Worm (Caenorhabditis elegans) whole organism, mixed stage, embryonic: ENCODE data around the gene scl-13.

ENCODE experiments used
- ceh-39 ChIP-seq: fragments of 150-350 bp; optimal IDR thresholded peaks from 2 replicates; lab custom pipeline; 2014; ENCODE audit warnings: missing biosample characterization, missing genetic modification characterization
- elt-1 ChIP-seq: sonication (generic microtip); optimal IDR thresholded peaks from 2 replicates; lab custom pipeline; 2017; ENCODE audit warnings: missing genetic modification characterization, mild to moderate bottlenecking, missing compliant biosample characterization, antibody characterized with exemption, moderate library complexity, borderline replicate concordance; ENCODE audit not compliant: insufficient read depth
- elt-3 ChIP-seq: fragments of 150-350 bp; optimal IDR thresholded peaks from 2 replicates; lab custom pipeline; 2014; ENCODE audit warnings: missing biosample characterization, missing genetic modification characterization
- lsy-2 ChIP-seq: fragments of 150-350 bp; optimal IDR thresholded peaks from 2 replicates; lab custom pipeline; 2014; ENCODE audit warnings: missing biosample characterization, missing genetic modification characterization
- nhr-237 ChIP-seq: fragments of 150-350 bp; optimal IDR thresholded peaks from 2 replicates; lab custom pipeline; 2014; ENCODE audit warnings: missing biosample characterization, missing genetic modification characterization
- nhr-28 ChIP-seq: fragments of 150-350 bp; optimal IDR thresholded peaks from 2 replicates; lab custom pipeline; 2014; ENCODE audit warnings: missing biosample characterization, missing genetic modification characterization
- nhr-76 ChIP-seq: sonication (generic microtip); optimal IDR thresholded peaks from 2 replicates; lab custom pipeline; 2017; ENCODE audit warnings: missing biosample characterization, missing genetic modification characterization

ce11 chrV:3810035-3810434, 1.4 kb downstream of the scl-13 start:
- TF ChIP-seq nhr-76 (tag; lab: Kevin White, UChicago) = no peak
- TF ChIP-seq ceh-39 (tag; lab: Kevin White, UChicago) = no peak
- no peak for TF ChIP-seq nhr-28 (tag; lab: Kevin White, UChicago)
- no peak for TF ChIP-seq nhr-237
- no peak for TF ChIP-seq elt-3 (tag; lab: Kevin White, UChicago)
- TF ChIP-seq elt-1 (tag; lab: Kevin White, UChicago) = no peak
- no peak for TF ChIP-seq lsy-2 (tag; lab: Kevin White, UChicago)
